Fruit fly (Drosophila melanogaster) whole organism, adult: ENCODE measurements around the gene CG31342.

Source experiments
- Clk ChIP-seq: fragments of 200-800 bp; sonication (Bioruptor generic); optimal IDR thresholded peaks from 2 replicates; lab custom pipeline; 2017; ENCODE audit warnings: missing biosample characterization, missing genetic modification characterization
- Crg-1 ChIP-seq: fragments of 200-800 bp; sonication (Bioruptor generic); optimal IDR thresholded peaks from 2 replicates; lab custom pipeline; 2016; ENCODE audit warnings: missing biosample characterization, missing genetic modification characterization
- Hr96 ChIP-seq: fragments of 200-800 bp; sonication (Bioruptor generic); optimal IDR thresholded peaks from 2 replicates; lab custom pipeline; 2016; ENCODE audit warnings: missing biosample characterization, missing genetic modification characterization
- kay ChIP-seq: fragments of 200-800 bp; sonication (Bioruptor generic); peaks from one replicate; lab custom pipeline; 2016; ENCODE audit warnings: missing biosample characterization, missing genetic modification characterization, borderline replicate concordance

dm6 chr3R:12995047-12995446, 9.2 kb downstream of the CG31342 start, which contains the start of gene yellow-f2:
- TF ChIP-seq Clk (no peak), Crg-1 (GFP tag; lab: Kevin White, UChicago) (no peak), kay (no peak), Hr96 (GFP tag; lab: Kevin White, UChicago) (no peak)
